Worm (Caenorhabditis elegans): Measurements from ENCODE around the gene K04G7.1.

Gene K04G7.1

ce11 chrIII:7153747-7154238, 8.7 kb upstream of the K04G7.1 start, which contains the start of gene ogt-1:
ogt-1 (minus strand) TSS chrIII:7153797.
- TF ChIP-seq mcd-1 (GFP tag; IDR thresholded peaks at IDR 0.05) (peak; percentile 43), fkh-3 (tag; optimal IDR thresholded peaks at IDR 0.05) (no peak), F57A8.1 (GFP tag; optimal IDR thresholded peaks at IDR 0.05) (no peak), let-607 (tag; optimal IDR thresholded peaks at IDR 0.05) (peak in 1 of 2 experiments; percentile 2), snpc-4 (GFP tag; optimal IDR thresholded peaks at IDR 0.05) (no peak), snpc-4 (tag; optimal IDR thresholded peaks at IDR 0.05) (peak in 2 of 4 experiments; percentile 56 to 69), unc-62 (GFP tag; optimal IDR thresholded peaks at IDR 0.05) (peak; percentile 28), gei-17 (GFP tag; optimal IDR thresholded peaks at IDR 0.05) (peak; percentile 32), dpl-1 (GFP tag; optimal IDR thresholded peaks at IDR 0.05) (no peak), athp-1 (tag; optimal IDR thresholded peaks at IDR 0.05) (peak; percentile 13), ceh-27 (GFP tag; optimal IDR thresholded peaks at IDR 0.05) (peak; percentile 76), tbx-9 (tag; optimal IDR thresholded peaks at IDR 0.05; ENCODE audit: borderline replicate concordance) (no peak), chd-7 (tag; optimal IDR thresholded peaks at IDR 0.05) (peak; percentile 25), hsf-1 (GFP tag; IDR thresholded peaks at IDR 0.05) (0 out of 2 replicates have a peak, but pooled peaks have one; percentile 6), nfyb-1 (GFP tag; IDR thresholded peaks at IDR 0.05) (peak; percentile 57), atf-7 (tag; optimal IDR thresholded peaks at IDR 0.05) (peak; percentile 75), T07F8.4 (tag; optimal IDR thresholded peaks at IDR 0.05) (no peak), madf-10 (tag; optimal IDR thresholded peaks at IDR 0.05) (peak; percentile 5), F23B12.7 (tag; optimal IDR thresholded peaks at IDR 0.05; ENCODE audit: insufficient read depth) (no peak), ZK185.1 (tag; optimal IDR thresholded peaks at IDR 0.05; ENCODE audit: poor library complexity, severe bottlenecking) (peak; percentile 32), him-1 (tag; optimal IDR thresholded peaks at IDR 0.05) (no peak), hmg-1.2 (GFP tag; IDR thresholded peaks at IDR 0.05) (peak; percentile 89), snpc-1.3 (tag; optimal IDR thresholded peaks at IDR 0.05; ENCODE audit: insufficient read depth) (no peak), cebp-1 (GFP tag; IDR thresholded peaks at IDR 0.05) (no peak), cebp-1 (tag; optimal IDR thresholded peaks at IDR 0.05) (peak; percentile 67), K12H6.12 (tag; optimal IDR thresholded peaks at IDR 0.05) (peak; percentile 63), lin-40 (tag; optimal IDR thresholded peaks at IDR 0.05) (peak; percentile 84), Y67H2A.10 (GFP tag; conservative IDR thresholded peaks at IDR 0.05) (no peak), egl-44 (GFP tag; IDR thresholded peaks at IDR 0.05) (no peak), lsl-1 (GFP tag; optimal IDR thresholded peaks at IDR 0.05) (no peak), mel-28 (tag; optimal IDR thresholded peaks at IDR 0.05; ENCODE audit: borderline replicate concordance) (no peak), snpc-3.4 (tag; optimal IDR thresholded peaks at IDR 0.05) (peak; percentile 64), lin-26 (GFP tag; IDR thresholded peaks at IDR 0.05) (no peak), nfya-2 (GFP tag; IDR thresholded peaks at IDR 0.05) (no peak), rcor-1 (GFP tag; IDR thresholded peaks at IDR 0.05) (no peak), hlh-12 (tag; optimal IDR thresholded peaks at IDR 0.05) (no peak), dox-1 (GFP tag; IDR thresholded peaks at IDR 0.05) (peak; percentile 65), nhr-80 (tag; optimal IDR thresholded peaks at IDR 0.05) (peak; percentile 4), Y53G8AR.9 (GFP tag; conservative IDR thresholded peaks at IDR 0.05) (0 out of 2 replicates have a peak, but pooled peaks have one; percentile 48), nhr-179 (tag; optimal IDR thresholded peaks at IDR 0.05) (no peak), pbrm-1 (GFP tag; IDR thresholded peaks at IDR 0.05) (peak; percentile 42; the same call in 1 of the 2 replicates), F10E7.11 (tag; optimal IDR thresholded peaks at IDR 0.05) (no peak), somi-1 (GFP tag; optimal IDR thresholded peaks at IDR 0.05) (no peak), tbp1 (GFP tag; optimal IDR thresholded peaks at IDR 0.05) (peak; percentile 52), ekl-4 (GFP tag; IDR thresholded peaks at IDR 0.05) (peak; percentile 69), dpff-1 (tag; optimal IDR thresholded peaks at IDR 0.05) (no peak), ceh-40 (GFP tag; IDR thresholded peaks at IDR 0.05) (no peak), die-1 (tag; optimal IDR thresholded peaks at IDR 0.05) (peak; percentile 15)
